Fruit fly (Drosophila melanogaster): ENCODE measurements around the gene CG3281.

The CG3281 gene

dm6 chr3R:11967262-11968029 is 4.8 kb upstream of the CG3281 start, which contains the start of the genes CG12213 and GC1 (continued):
- TF ChIP-seq pnt (GFP tag; optimal IDR thresholded peaks at IDR 0.05), result no peak
- TF ChIP-seq GATAe (GFP tag; conservative IDR thresholded peaks at IDR 0.05), result no peak
- no peak for TF ChIP-seq Sox102F (GFP tag; optimal IDR thresholded peaks at IDR 0.05)
- TF ChIP-seq grau (tag; optimal IDR thresholded peaks at IDR 0.05), result peak; percentile 43
- peak; percentile 95 for TF ChIP-seq nerfin-2 (GFP tag; IDR thresholded peaks at IDR 0.05; ENCODE audit: partially characterized antibody)
- TF ChIP-seq CG6854 (GFP tag; optimal IDR thresholded peaks at IDR 0.05), result no peak
- TF ChIP-seq CG12942 (GFP tag; optimal IDR thresholded peaks at IDR 0.05), result no peak
- TF ChIP-seq CG4360 (GFP tag; IDR thresholded peaks at IDR 0.05), result no peak
- TF ChIP-seq CG31441 (GFP tag; IDR thresholded peaks at IDR 0.05), result peak; percentile 45; the same call in 1 of the 2 replicates
- TF ChIP-seq MESR4 (GFP tag; optimal IDR thresholded peaks at IDR 0.05), result peak; percentile 69
- no peak for TF ChIP-seq slou (GFP tag; optimal IDR thresholded peaks at IDR 0.05)
- no peak for TF ChIP-seq org-1 (GFP tag; optimal IDR thresholded peaks at IDR 0.05)
- TF ChIP-seq CG2120 (GFP tag; optimal IDR thresholded peaks at IDR 0.05), result peak; percentile 50
- no peak for TF ChIP-seq Ptx1 (GFP tag; IDR thresholded peaks at IDR 0.05)
- TF ChIP-seq CG31224 (GFP tag; IDR thresholded peaks at IDR 0.05), result 0 out of 2 replicates have a peak, but pooled peaks have one; percentile 32
- peak; percentile 75 for TF ChIP-seq Nf-YC (tag; optimal IDR thresholded peaks at IDR 0.05)
- TF ChIP-seq Sin3A (optimal IDR thresholded peaks at IDR 0.05), result peak; percentile 86
- no peak for TF ChIP-seq gcm2 (GFP tag; optimal IDR thresholded peaks at IDR 0.05)
- TF ChIP-seq cad (GFP tag; optimal IDR thresholded peaks at IDR 0.05), result peak; percentile 1
- peak; percentile 36 for TF ChIP-seq Xbp1 (GFP tag; optimal IDR thresholded peaks at IDR 0.05)
- peak; percentile 96 for TF ChIP-seq bbx (GFP tag; IDR thresholded peaks at IDR 0.05; ENCODE audit: partially characterized antibody)
- TF ChIP-seq CG10274 (GFP tag; optimal IDR thresholded peaks at IDR 0.05), result no peak
- TF ChIP-seq vnd (GFP tag; IDR thresholded peaks at IDR 0.05; ENCODE audit: partially characterized antibody), result peak; percentile 98
- TF ChIP-seq hb (GFP tag; IDR thresholded peaks at IDR 0.05; ENCODE audit: partially characterized antibody), result peak; percentile 98
- TF ChIP-seq NFAT (GFP tag; IDR thresholded peaks at IDR 0.05), result 0 out of 2 replicates have a peak, but pooled peaks have one; percentile 28
- no peak for TF ChIP-seq ranshi (GFP tag; IDR thresholded peaks at IDR 0.05)
- TF ChIP-seq Hmr (GFP tag; optimal IDR thresholded peaks at IDR 0.05), result peak; percentile 37
- peak; percentile 60 for TF ChIP-seq sqz (GFP tag; optimal IDR thresholded peaks at IDR 0.05)
- no peak for TF ChIP-seq her (GFP tag; optimal IDR thresholded peaks at IDR 0.05)
- no peak for TF ChIP-seq tap (tag; optimal IDR thresholded peaks at IDR 0.05)
- TF ChIP-seq sd (tag; optimal IDR thresholded peaks at IDR 0.05), result no peak
- no peak for TF ChIP-seq CG7928 (GFP tag; optimal IDR thresholded peaks at IDR 0.05)
- no peak for TF ChIP-seq cato (GFP tag; optimal IDR thresholded peaks at IDR 0.05; ENCODE audit: borderline replicate concordance)
- peak; percentile 34 for TF ChIP-seq Hsf (GFP tag; optimal IDR thresholded peaks at IDR 0.05)
- peak; percentile 88 for TF ChIP-seq sens (GFP tag)
- TF ChIP-seq CG12299 (tag; optimal IDR thresholded peaks at IDR 0.05), result peak; percentile 24
- TF ChIP-seq Scr (GFP tag; IDR thresholded peaks at IDR 0.05; ENCODE audit: partially characterized antibody), result peak; percentile 99
- peak; percentile 93 for TF ChIP-seq ato (GFP tag; IDR thresholded peaks at IDR 0.05; ENCODE audit: partially characterized antibody)

DNA sequence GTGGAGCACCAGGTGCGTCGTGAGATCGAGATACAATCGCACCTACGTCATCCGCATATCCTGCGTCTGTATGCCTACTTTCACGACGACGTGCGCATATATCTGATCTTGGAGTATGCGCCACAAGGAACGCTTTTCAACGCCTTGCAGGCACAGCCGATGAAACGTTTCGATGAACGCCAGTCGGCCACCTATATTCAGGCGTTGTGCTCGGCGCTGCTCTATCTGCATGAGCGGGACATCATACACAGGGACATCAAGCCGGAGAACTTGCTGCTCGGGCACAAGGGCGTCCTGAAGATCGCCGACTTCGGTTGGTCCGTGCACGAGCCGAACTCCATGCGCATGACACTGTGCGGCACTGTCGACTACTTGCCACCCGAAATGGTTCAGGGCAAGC is 1.4 kb upstream of the CG3281 start:
- TF ChIP-seq CG15269 (tag; optimal IDR thresholded peaks at IDR 0.05), result no peak
- TF ChIP-seq sc (optimal IDR thresholded peaks at IDR 0.05), result no peak
- no peak for TF ChIP-seq sc (GFP tag; optimal IDR thresholded peaks at IDR 0.05)
- TF ChIP-seq Doc3 (GFP tag; IDR thresholded peaks at IDR 0.05; ENCODE audit: partially characterized antibody), result no peak
- no peak for TF ChIP-seq lov (optimal IDR thresholded peaks at IDR 0.05)
- no peak for TF ChIP-seq lov (GFP tag; IDR thresholded peaks at IDR 0.05)
- TF ChIP-seq Opbp (GFP tag; IDR thresholded peaks at IDR 0.05; ENCODE audit: partially characterized antibody), result no peak
- no peak for TF ChIP-seq rib (GFP tag; IDR thresholded peaks at IDR 0.05)
- TF ChIP-seq Ets65A (GFP tag), result peak; percentile 88
- TF ChIP-seq Med (GFP tag), result peak; percentile 51
- TF ChIP-seq odd (GFP tag; optimal IDR thresholded peaks at IDR 0.05), result no peak
- TF ChIP-seq vnd (GFP tag; IDR thresholded peaks at IDR 0.05; ENCODE audit: partially characterized antibody), result 0 out of 3 replicates have a peak, but pooled peaks have one; percentile 18
- 0 out of 3 replicates have a peak, but pooled peaks have one; percentile 22 for TF ChIP-seq CG11456 (GFP tag; IDR thresholded peaks at IDR 0.05)
- TF ChIP-seq bcd (GFP tag; optimal IDR thresholded peaks at IDR 0.05), result no peak
- no peak for TF ChIP-seq CG15479 (GFP tag; optimal IDR thresholded peaks at IDR 0.05)
